Worm (Caenorhabditis elegans): ENCODE results near the gene elo-3.

elo-3 gene

ce11 chrIV:7188528-7189422, 48.7 kb upstream of the elo-3 start, which contains the start of gene srlf-7 (continued):
- TF ChIP-seq ztf-22 (GFP tag; optimal IDR thresholded peaks at IDR 0.05) (peak; percentile 54), pha-4 (tag; optimal IDR thresholded peaks at IDR 0.05) (peak; percentile 80), C06A6.2 (GFP tag; conservative IDR thresholded peaks at IDR 0.05) (no peak), lin-40 (tag; optimal IDR thresholded peaks at IDR 0.05) (peak; percentile 63), lin-54 (GFP tag; optimal IDR thresholded peaks at IDR 0.05) (peak; percentile 11), snpc-4 (GFP tag; optimal IDR thresholded peaks at IDR 0.05) (no peak), snpc-4 (tag; optimal IDR thresholded peaks at IDR 0.05) (peak in 2 of 4 experiments; percentile 4 to 8), unc-62 (GFP tag; optimal IDR thresholded peaks at IDR 0.05) (peak; percentile 81)

- peak; percentile 34 for TF ChIP-seq ztf-26 (tag; optimal IDR thresholded peaks at IDR 0.05)
- TF ChIP-seq ZK185.1 (tag; optimal IDR thresholded peaks at IDR 0.05; ENCODE audit: poor library complexity, severe bottlenecking): peak; percentile 1
- peak; percentile 57 for TF ChIP-seq atf-7 (tag; optimal IDR thresholded peaks at IDR 0.05)
- TF ChIP-seq attf-5 (GFP tag; optimal IDR thresholded peaks at IDR 0.05): no peak
- TF ChIP-seq nhr-80 (tag; optimal IDR thresholded peaks at IDR 0.05): peak; percentile 76
- TF ChIP-seq Y53G8AR.9 (GFP tag; conservative IDR thresholded peaks at IDR 0.05): no peak
These were observed 47.1 kb upstream of the elo-3 start for ce11 chrIV:7190409-7190808.

- no peak for TF ChIP-seq nhr-80 (tag; optimal IDR thresholded peaks at IDR 0.05)
- no peak for TF ChIP-seq attf-5 (GFP tag; optimal IDR thresholded peaks at IDR 0.05)
- no peak for TF ChIP-seq dpff-1 (tag; optimal IDR thresholded peaks at IDR 0.05)
- no peak for TF ChIP-seq D2030.7 (GFP tag; IDR thresholded peaks at IDR 0.05)
- TF ChIP-seq Y56A3A.18 (GFP tag; IDR thresholded peaks at IDR 0.05): no peak
- TF ChIP-seq egl-18 (GFP tag; IDR thresholded peaks at IDR 0.05): no peak
- no peak for TF ChIP-seq ZK185.1 (tag; optimal IDR thresholded peaks at IDR 0.05; ENCODE audit: poor library complexity, severe bottlenecking)
- no peak for TF ChIP-seq ztf-22 (GFP tag; optimal IDR thresholded peaks at IDR 0.05)
- TF ChIP-seq lin-40 (tag; optimal IDR thresholded peaks at IDR 0.05): no peak
- TF ChIP-seq fkh-3 (tag; optimal IDR thresholded peaks at IDR 0.05): no peak
- no peak for TF ChIP-seq snpc-4 (GFP tag; optimal IDR thresholded peaks at IDR 0.05)
- no peak for TF ChIP-seq snpc-4 (tag; optimal IDR thresholded peaks at IDR 0.05)
- TF ChIP-seq gei-17 (GFP tag; optimal IDR thresholded peaks at IDR 0.05): no peak
- no peak for TF ChIP-seq ztf-26 (tag; optimal IDR thresholded peaks at IDR 0.05)
- TF ChIP-seq madf-8 (GFP tag; conservative IDR thresholded peaks at IDR 0.05): no peak
- no peak for TF ChIP-seq Y53F4B.3 (GFP tag; IDR thresholded peaks at IDR 0.05)
- no peak for TF ChIP-seq xnd-1 (tag; optimal IDR thresholded peaks at IDR 0.05)
- no peak for TF ChIP-seq lin-35 (GFP tag; optimal IDR thresholded peaks at IDR 0.05)
- no peak for TF ChIP-seq B0336.3 (GFP tag; IDR thresholded peaks at IDR 0.05)
- no peak for TF ChIP-seq mxl-1 (tag; optimal IDR thresholded peaks at IDR 0.05)
These were observed 45.8 kb upstream of the elo-3 start, which contains the start of gene R13A1.5 for ce11 chrIV:7191745-7192144. Gene R13A1.5, minus strand, starts transcription at chrIV:7191845.

- TF ChIP-seq B0261.1 (tag; optimal IDR thresholded peaks at IDR 0.05) (no peak), repo-1 (tag; optimal IDR thresholded peaks at IDR 0.05) (no peak), chd-7 (tag; optimal IDR thresholded peaks at IDR 0.05) (no peak), F33H1.4 (GFP tag; IDR thresholded peaks at IDR 0.05) (no peak), bed-2 (GFP tag; IDR thresholded peaks at IDR 0.05) (no peak), mes-4 (tag; optimal IDR thresholded peaks at IDR 0.05) (no peak), D2030.7 (GFP tag; IDR thresholded peaks at IDR 0.05) (no peak), hmg-1.2 (GFP tag; IDR thresholded peaks at IDR 0.05) (no peak), dox-1 (GFP tag; IDR thresholded peaks at IDR 0.05) (no peak), T26A5.8 (tag; optimal IDR thresholded peaks at IDR 0.05) (no peak), B0035.1 (tag; optimal IDR thresholded peaks at IDR 0.05) (no peak), lin-26 (GFP tag; IDR thresholded peaks at IDR 0.05) (no peak), F37B4.10 (GFP tag; IDR thresholded peaks at IDR 0.05) (no peak), bed-1 (GFP tag; IDR thresholded peaks at IDR 0.05) (no peak)
These were observed 41.8 kb upstream of the elo-3 start, which contains the start of gene best-16 for ce11 chrIV:7195734-7196133. Gene best-16, minus strand, starts transcription at chrIV:7195834.
